Worm (Caenorhabditis elegans) whole organism, mixed stage, embryonic: ENCODE measurements around the gene W05B10.6.

Experiments
- blmp-1 ChIP-seq: fragments of 150-350 bp; optimal IDR thresholded peaks from 2 replicates; lab custom pipeline; 2014; ENCODE audit warnings: missing biosample characterization, missing genetic modification characterization
- ceh-43 ChIP-seq: fragments of 200-800 bp; sonication (Bioruptor generic); optimal IDR thresholded peaks from 2 replicates; lab custom pipeline; 2018; ENCODE audit warnings: mild to moderate bottlenecking, missing genetic modification characterization, moderate library complexity, missing compliant biosample characterization
- ceh-83 ChIP-seq: fragments of 200-800 bp; sonication (Bioruptor generic); optimal IDR thresholded peaks from 2 replicates; lab custom pipeline; 2018; ENCODE audit warnings: mild to moderate bottlenecking, missing genetic modification characterization, missing compliant biosample characterization
- ces-1 ChIP-seq: fragments of 150-350 bp; optimal IDR thresholded peaks from 2 replicates; lab custom pipeline; 2014; ENCODE audit warnings: missing biosample characterization, missing genetic modification reagents, missing genetic modification characterization
- cnd-1 ChIP-seq: fragments of 200-800 bp; sonication (Bioruptor generic); optimal IDR thresholded peaks from 2 replicates; lab custom pipeline; 2018; ENCODE audit warnings: mild to moderate bottlenecking, missing genetic modification characterization, missing compliant biosample characterization
- elt-3 ChIP-seq: fragments of 150-350 bp; optimal IDR thresholded peaks from 2 replicates; lab custom pipeline; 2014; ENCODE audit warnings: missing biosample characterization, missing genetic modification characterization
- nhr-12 ChIP-seq: fragments of 150-350 bp; optimal IDR thresholded peaks from 2 replicates; lab custom pipeline; 2014; ENCODE audit warnings: missing biosample characterization, missing genetic modification characterization
- nhr-237 ChIP-seq: fragments of 150-350 bp; optimal IDR thresholded peaks from 2 replicates; lab custom pipeline; 2014; ENCODE audit warnings: missing biosample characterization, missing genetic modification characterization
- nhr-76 ChIP-seq: sonication (generic microtip); optimal IDR thresholded peaks from 2 replicates; lab custom pipeline; 2017; ENCODE audit warnings: missing biosample characterization, missing genetic modification characterization
- snpc-4 ChIP-seq: fragments of 150-350 bp; optimal IDR thresholded peaks from 2 replicates; lab custom pipeline; 2014; ENCODE audit warnings: missing biosample characterization, missing genetic modification characterization
- sptf-1 ChIP-seq: sonication (generic microtip); optimal IDR thresholded peaks from 2 replicates; lab custom pipeline; 2017; ENCODE audit warnings: mild to moderate bottlenecking, missing genetic modification characterization, moderate library complexity, missing compliant biosample characterization
- unc-62 ChIP-seq: fragments of 150-350 bp; optimal IDR thresholded peaks from 2 replicates; lab custom pipeline; 2014; ENCODE audit warnings: missing biosample characterization, missing genetic modification reagents, missing genetic modification characterization
- ztf-11 ChIP-seq: fragments of 150-350 bp; optimal IDR thresholded peaks from 2 replicates; lab custom pipeline; 2014; ENCODE audit warnings: missing biosample characterization, missing genetic modification characterization

ce11 chrV:12640384-12640783 lies 17.7 kb downstream of the W05B10.6 start, which contains the start of gene gpa-8:
- TF ChIP-seq snpc-4 (no peak), elt-3 (tag; lab: Kevin White, UChicago) (no peak), sptf-1 (no peak), nhr-76 (tag; lab: Kevin White, UChicago) (no peak), ces-1 (GFP tag; lab: Kevin White, UChicago) (no peak), nhr-12 (tag; lab: Kevin White, UChicago) (no peak), ceh-83 (no peak), cnd-1 (no peak), unc-62 (GFP tag; lab: Kevin White, UChicago) (no peak), blmp-1 (no peak), nhr-237 (no peak), ztf-11 (tag; lab: Kevin White, UChicago) (no peak), ceh-43 (no peak)
